Fruit fly (Drosophila melanogaster) whole organism, pupa: Measurements from ENCODE around the gene mxc.
A peak's percentile ranks its signal among the peaks of the same experiment; 100 is the strongest.

Experiments used
- CG10348 ChIP-seq: fragments of 200-800 bp; sonication (Bioruptor generic); IDR thresholded peaks from 2 replicates; pipeline ENCODE4 v1.3.6; 2022; ENCODE audit warnings: missing biosample characterization, missing genetic modification characterization
- CG12605 ChIP-seq: fragments of 200-800 bp; sonication (Bioruptor generic); IDR thresholded peaks from 2 replicates; pipeline ENCODE4 v1.3.6; 2022; ENCODE audit warnings: missing biosample characterization, missing genetic modification characterization
- CG13204 ChIP-seq: fragments of 200-800 bp; sonication (Bioruptor generic); optimal IDR thresholded peaks from 2 replicates; lab custom pipeline; 2018; ENCODE audit warnings: missing biosample characterization, mild to moderate bottlenecking, missing genetic modification characterization, moderate library complexity
- CG14655 ChIP-seq: fragments of 200-800 bp; sonication (Bioruptor generic); optimal IDR thresholded peaks from 3 replicates; lab custom pipeline; 2017; ENCODE audit warnings: mild to moderate bottlenecking, missing biosample characterization, missing genetic modification reagents, missing genetic modification characterization
- CG15710 ChIP-seq: fragments of 200-800 bp; sonication (Bioruptor generic); optimal IDR thresholded peaks from 2 replicates; lab custom pipeline; 2018; ENCODE audit warnings: missing biosample characterization, mild to moderate bottlenecking, missing genetic modification characterization, moderate library complexity
- CG17806 ChIP-seq: fragments of 200-800 bp; sonication (Bioruptor generic); optimal IDR thresholded peaks from 2 replicates; lab custom pipeline; 2018; ENCODE audit warnings: missing biosample characterization, mild to moderate bottlenecking, missing genetic modification characterization, moderate library complexity
- CG32121 ChIP-seq: fragments of 200-800 bp; sonication (Bioruptor generic); IDR thresholded peaks from 2 replicates; pipeline ENCODE4 v1.3.6; 2022; ENCODE audit warnings: missing biosample characterization, missing genetic modification characterization
- CG34367 ChIP-seq: fragments of 200-800 bp; sonication (Bioruptor generic); optimal IDR thresholded peaks from 2 replicates; lab custom pipeline; 2018; ENCODE audit warnings: missing biosample characterization, mild to moderate bottlenecking, missing genetic modification characterization
- CG4496 ChIP-seq: fragments of 200-800 bp; sonication (Bioruptor generic); IDR thresholded peaks from 3 replicates; pipeline ENCODE4 v1.3.6; 2022; ENCODE audit warnings: missing biosample characterization, missing genetic modification characterization
- CG8159 ChIP-seq: fragments of 200-800 bp; sonication (Bioruptor generic); optimal IDR thresholded peaks from 3 replicates; lab custom pipeline; 2018; ENCODE audit warnings: missing biosample characterization, mild to moderate bottlenecking, missing genetic modification characterization, moderate library complexity
- CG8301 ChIP-seq: fragments of 200-800 bp; sonication (Bioruptor generic); optimal IDR thresholded peaks from 2 replicates; lab custom pipeline; 2018; ENCODE audit warnings: missing biosample characterization, mild to moderate bottlenecking, missing genetic modification characterization
- CG9948 ChIP-seq: fragments of 200-800 bp; sonication (Bioruptor generic); optimal IDR thresholded peaks from 2 replicates; lab custom pipeline; 2018; ENCODE audit warnings: missing biosample characterization, mild to moderate bottlenecking, missing genetic modification characterization, moderate library complexity
- D1 ChIP-seq: fragments of 200-800 bp; sonication (Bioruptor generic); optimal IDR thresholded peaks from 2 replicates; lab custom pipeline; 2018; ENCODE audit warnings: missing biosample characterization, mild to moderate bottlenecking, missing genetic modification characterization, moderate library complexity
- EcR ChIP-seq: fragments of 200-800 bp; sonication (Bioruptor generic); optimal IDR thresholded peaks from 3 replicates; lab custom pipeline; 2019; ENCODE audit warnings: missing biosample characterization, missing genetic modification characterization, mild to moderate bottlenecking, moderate library complexity, missing genetic modification reagents
- Ets98B ChIP-seq: fragments of 200-800 bp; sonication (Bioruptor generic); IDR thresholded peaks from 2 replicates; pipeline ENCODE4 v1.3.6; 2022; ENCODE audit warnings: missing biosample characterization, missing genetic modification characterization
- Pif1A ChIP-seq: fragments of 200-800 bp; sonication (Bioruptor generic); optimal IDR thresholded peaks from 3 replicates; lab custom pipeline; 2016; ENCODE audit warnings: missing biosample characterization, missing genetic modification characterization
- Pif1B ChIP-seq: fragments of 200-800 bp; sonication (Bioruptor generic); optimal IDR thresholded peaks from 3 replicates; lab custom pipeline; 2016; ENCODE audit warnings: missing biosample characterization, missing genetic modification characterization
- Snoo ChIP-seq: fragments of 200-800 bp; sonication (Bioruptor generic); optimal IDR thresholded peaks from 3 replicates; lab custom pipeline; 2017; ENCODE audit warnings: missing biosample characterization, mild to moderate bottlenecking, missing genetic modification characterization, inconsistent platforms
- fd96Ca ChIP-seq: fragments of 200-800 bp; sonication (Bioruptor generic); IDR thresholded peaks from 3 replicates; pipeline ENCODE4 v1.3.6; 2022; ENCODE audit warnings: missing biosample characterization, missing genetic modification characterization
- gl ChIP-seq: fragments of 200-800 bp; sonication (Bioruptor generic); optimal IDR thresholded peaks from 2 replicates; lab custom pipeline; 2018; ENCODE audit warnings: missing biosample characterization, mild to moderate bottlenecking, missing genetic modification characterization
- rn ChIP-seq: fragments of 200-800 bp; sonication (Bioruptor generic); IDR thresholded peaks from 2 replicates; pipeline ENCODE4 v1.3.6; 2022; ENCODE audit warnings: missing biosample characterization, missing genetic modification characterization

The mxc gene

dm6 chrX:9272830-9273507, 29.7 kb upstream of the mxc start, which contains the start of the genes Cfp1 and Aladin:
Gene Cfp1 (minus strand): TSS chrX:9272960.
Gene Aladin (plus strand): TSS chrX:9273413.
- TF ChIP-seq CG32121: no peak
- TF ChIP-seq D1 (tag; lab: Kevin White, UChicago): no peak
- no peak for TF ChIP-seq CG14655 (GFP tag; lab: Kevin White, UChicago)
- no peak for TF ChIP-seq gl
- no peak for TF ChIP-seq CG34367 (tag; lab: Kevin White, UChicago)
- no peak for TF ChIP-seq CG8301 (tag; lab: Kevin White, UChicago)
- no peak for TF ChIP-seq Pif1A (GFP tag; lab: Kevin White, UChicago)
- TF ChIP-seq CG13204: no peak
- TF ChIP-seq Ets98B: no peak
- TF ChIP-seq fd96Ca (GFP tag; lab: Robert Waterston, UW): no peak
- no peak for TF ChIP-seq rn (GFP tag; lab: Robert Waterston, UW)
- TF ChIP-seq CG15710 (tag; lab: Kevin White, UChicago): no peak
- TF ChIP-seq Pif1B (GFP tag; lab: Kevin White, UChicago): no peak
- no peak for TF ChIP-seq CG12605 (GFP tag; lab: Robert Waterston, UW)
- no peak for TF ChIP-seq EcR (GFP tag; lab: Kevin White, UChicago)
- TF ChIP-seq, all 21 proteins: peak for 0

- TF ChIP-seq CG14655 (GFP tag; lab: Kevin White, UChicago) (no peak), CG10348 (GFP tag; lab: Robert Waterston, UW) (no peak), CG8159 (no peak), Ets98B (no peak), CG4496 (GFP tag; lab: Robert Waterston, UW) (no peak), CG34367 (tag; lab: Kevin White, UChicago) (no peak), Pif1A (GFP tag; lab: Kevin White, UChicago) (no peak), CG8301 (tag; lab: Kevin White, UChicago) (no peak), rn (GFP tag; lab: Robert Waterston, UW) (no peak), CG13204 (no peak), Pif1B (GFP tag; lab: Kevin White, UChicago) (no peak), gl (no peak)
These were observed 26.6 kb upstream of the mxc start, which contains the start of gene CG17440 for dm6 chrX:9269825-9270224. Gene CG17440 (minus strand): TSS chrX:9269925.

- no peak for TF ChIP-seq CG17806 (tag; lab: Kevin White, UChicago)
- no peak for TF ChIP-seq CG13204
- TF ChIP-seq CG12605 (GFP tag; lab: Robert Waterston, UW): no peak
- TF ChIP-seq D1 (tag; lab: Kevin White, UChicago): no peak
- no peak for TF ChIP-seq Pif1B (GFP tag; lab: Kevin White, UChicago)
- no peak for TF ChIP-seq CG8301 (tag; lab: Kevin White, UChicago)
- TF ChIP-seq Ets98B: no peak
These were observed 24.3 kb upstream of the mxc start, which contains the start of gene Erk7 for dm6 chrX:9267598-9267997. Gene Erk7 (minus strand): TSS chrX:9267698.

dm6 chrX:9266082-9266481, 22.8 kb upstream of the mxc start:
- TF ChIP-seq Pif1A (GFP tag; lab: Kevin White, UChicago) (no peak), CG32121 (0 out of 2 replicates have a peak, but pooled peaks have one; percentile 24)

- TF ChIP-seq CG8159 (peak; percentile 24), D1 (tag; lab: Kevin White, UChicago) (no peak)
These were observed 12.8 kb upstream of the mxc start, which contains the start of gene ric8a for dm6 chrX:9255964-9256520. Gene ric8a (plus strand): TSS chrX:9256168.

dm6 chrX:9255021-9255420, 11.8 kb upstream of the mxc start:
- no peak for TF ChIP-seq Snoo (tag; lab: Kevin White, UChicago)
- no peak for TF ChIP-seq CG9948 (tag; lab: Kevin White, UChicago)
- no peak for TF ChIP-seq Pif1A (GFP tag; lab: Kevin White, UChicago)
- no peak for TF ChIP-seq Ets98B
- no peak for TF ChIP-seq CG8159
- no peak for TF ChIP-seq CG32121
- TF ChIP-seq D1 (tag; lab: Kevin White, UChicago): no peak
- TF ChIP-seq CG4496 (GFP tag; lab: Robert Waterston, UW): no peak
- TF ChIP-seq CG34367 (tag; lab: Kevin White, UChicago): no peak
- TF ChIP-seq CG17806 (tag; lab: Kevin White, UChicago): no peak
- TF ChIP-seq Pif1B (GFP tag; lab: Kevin White, UChicago): no peak
- no peak for TF ChIP-seq CG15710 (tag; lab: Kevin White, UChicago)
